Worm (Caenorhabditis elegans) whole organism, late embryonic: Measurements from ENCODE around the gene K08E4.7.

Experiments used
- K02D7.2 ChIP-seq: sonication (generic microtip); optimal IDR thresholded peaks from 2 replicates; lab custom pipeline; 2017; ENCODE audit warnings: mild to moderate bottlenecking, missing genetic modification characterization, missing compliant biosample characterization
- ama-1 ChIP-seq: fragments of 150-350 bp; optimal IDR thresholded peaks from 2 replicates; lab custom pipeline; 2014
- ceh-31 ChIP-seq: sonication (generic microtip); optimal IDR thresholded peaks from 2 replicates; lab custom pipeline; 2016; ENCODE audit warnings: missing genetic modification characterization, missing compliant biosample characterization
- ceh-48 ChIP-seq: sonication (generic microtip); optimal IDR thresholded peaks from 2 replicates; lab custom pipeline; 2016; ENCODE audit warnings: missing genetic modification characterization, inconsistent platforms, missing compliant biosample characterization
- ceh-9 ChIP-seq: sonication (generic microtip); optimal IDR thresholded peaks from 2 replicates; lab custom pipeline; 2016; ENCODE audit warnings: mild to moderate bottlenecking, missing genetic modification characterization, inconsistent platforms, missing compliant biosample characterization
- dmd-4 ChIP-seq: sonication (generic microtip); optimal IDR thresholded peaks from 2 replicates; lab custom pipeline; 2016; ENCODE audit warnings: borderline replicate concordance, missing genetic modification characterization, missing compliant biosample characterization
- elt-2 ChIP-seq: sonication (generic microtip); optimal IDR thresholded peaks from 2 replicates; lab custom pipeline; 2016; ENCODE audit warnings: missing genetic modification reagents, missing genetic modification characterization, missing compliant biosample characterization
- fkh-10 ChIP-seq: fragments of 150-350 bp; optimal IDR thresholded peaks from 2 replicates; lab custom pipeline; 2014; ENCODE audit warnings: missing biosample characterization, missing genetic modification reagents, missing genetic modification characterization
- hlh-15 ChIP-seq: sonication (generic microtip); optimal IDR thresholded peaks from 2 replicates; lab custom pipeline; 2016; ENCODE audit warnings: missing genetic modification characterization, missing compliant biosample characterization
- hlh-8 ChIP-seq: sonication (generic microtip); optimal IDR thresholded peaks from 2 replicates; lab custom pipeline; 2016; ENCODE audit warnings: missing genotype, missing genetic modification characterization, missing compliant biosample characterization
- nhr-11 ChIP-seq: fragments of 150-350 bp; optimal IDR thresholded peaks from 2 replicates; lab custom pipeline; 2014; ENCODE audit warnings: missing biosample characterization, missing genetic modification characterization
- pha-4 ChIP-seq: fragments of 150-350 bp; optimal IDR thresholded peaks from 2 replicates; lab custom pipeline; 2018; ENCODE audit warnings: missing biosample characterization, missing genetic modification reagents, missing genetic modification characterization
- tbx-2 ChIP-seq: sonication (generic microtip); optimal IDR thresholded peaks from 2 replicates; lab custom pipeline; 2016; ENCODE audit warnings: missing genetic modification characterization, missing compliant biosample characterization
- unc-3 ChIP-seq, 2 experiments: fragments of 200-800 bp in 1 of 2; sonication (Bioruptor generic) in 1 of 2; sonication (generic microtip) in 1 of 2; conservative IDR thresholded peaks in 1 of 2; optimal IDR thresholded peaks in 1 of 2; 2 replicates each; pipeline versions ENCODE4 v1.3.6 to Lab custom; 2016 to 2022; ENCODE audit warnings: missing compliant biosample characterization in 2 of 2, missing genetic modification characterization in 2 of 2, missing genetic modification reagents in 1 of 2

ce11 chrIV:12120536-12120935 lies 44.9 kb downstream of the K08E4.7 start:
- TF ChIP-seq pha-4 (tag; lab: Kevin White, UChicago) (no peak), ceh-9 (tag; lab: Kevin White, UChicago) (no peak), hlh-8 (tag; lab: Kevin White, UChicago) (no peak), tbx-2 (tag; lab: Kevin White, UChicago) (no peak), ceh-31 (tag; lab: Kevin White, UChicago) (no peak), dmd-4 (tag; lab: Kevin White, UChicago) (no peak), ama-1 (lab: Kevin White, UChicago) (no peak), fkh-10 (no peak), unc-3 (GFP tag; conservative IDR thresholded peaks at IDR 0.05; lab: Robert Waterston, UW) (no peak), unc-3 (tag; optimal IDR thresholded peaks at IDR 0.05; lab: Kevin White, UChicago) (no peak), hlh-15 (tag; lab: Kevin White, UChicago) (no peak), K02D7.2 (tag; lab: Kevin White, UChicago) (no peak), nhr-11 (tag; lab: Kevin White, UChicago) (no peak), elt-2 (tag; lab: Kevin White, UChicago) (no peak), ceh-48 (tag; lab: Kevin White, UChicago) (no peak)
